Fruit fly (Drosophila melanogaster): Measurements from ENCODE around the gene Tpt.

The Tpt gene

dm6 chr3L:8449800-8450690 lies 45.0 kb upstream of the Tpt start, which contains the start of gene Gug (continued):
- TF ChIP-seq dpn (GFP tag; optimal IDR thresholded peaks at IDR 0.05) (no peak), CG13424 (tag; optimal IDR thresholded peaks at IDR 0.05) (no peak), ara (GFP tag; IDR thresholded peaks at IDR 0.05) (0 out of 2 replicates have a peak, but pooled peaks have one; percentile 40), abd-A (tag; optimal IDR thresholded peaks at IDR 0.05) (peak; percentile 92), amos (GFP tag; IDR thresholded peaks at IDR 0.05; ENCODE audit: partially characterized antibody) (peak; percentile 13), Lim3 (GFP tag; IDR thresholded peaks at IDR 0.05) (no peak), CG3065 (GFP tag; optimal IDR thresholded peaks at IDR 0.05) (no peak), chm (GFP tag; IDR thresholded peaks at IDR 0.05) (peak; percentile 73), sug (tag; optimal IDR thresholded peaks at IDR 0.05) (no peak), cas (GFP tag; IDR thresholded peaks at IDR 0.05) (no peak), ind (GFP tag; optimal IDR thresholded peaks at IDR 0.05) (no peak), CG9609 (GFP tag; optimal IDR thresholded peaks at IDR 0.05) (no peak), HHEX (GFP tag; optimal IDR thresholded peaks at IDR 0.05) (no peak), CG32532 (GFP tag; IDR thresholded peaks at IDR 0.05) (no peak; the same call in 1 of the 2 replicates), Jarid2 (GFP tag; optimal IDR thresholded peaks at IDR 0.05) (peak; percentile 74), Adf1 (GFP tag; IDR thresholded peaks at IDR 0.05) (peak; percentile 62), CG18599 (GFP tag; optimal IDR thresholded peaks at IDR 0.05) (peak; percentile 13), repo (GFP tag; optimal IDR thresholded peaks at IDR 0.05) (peak; percentile 20), vvl (GFP tag; IDR thresholded peaks at IDR 0.05) (peak; percentile 20), sd (tag; optimal IDR thresholded peaks at IDR 0.05) (peak; percentile 31), Lpt (GFP tag; optimal IDR thresholded peaks at IDR 0.05) (no peak), CG8478 (optimal IDR thresholded peaks at IDR 0.05) (peak; percentile 94), kah (GFP tag; optimal IDR thresholded peaks at IDR 0.05) (no peak), Fer1 (GFP tag; optimal IDR thresholded peaks at IDR 0.05) (peak; percentile 62), slp2 (GFP tag; optimal IDR thresholded peaks at IDR 0.05) (no peak), D (optimal IDR thresholded peaks at IDR 0.05) (peak; percentile 76), D (GFP tag; optimal IDR thresholded peaks at IDR 0.05) (no peak), ems (GFP tag; optimal IDR thresholded peaks at IDR 0.05) (no peak), CG18011 (GFP tag; optimal IDR thresholded peaks at IDR 0.05) (peak; percentile 97), Bgb (GFP tag; IDR thresholded peaks at IDR 0.05; ENCODE audit: partially characterized antibody) (peak; percentile 25; the same call in 1 of the 2 replicates), CG16863 (GFP tag; optimal IDR thresholded peaks at IDR 0.05) (no peak), CG3163 (GFP tag; optimal IDR thresholded peaks at IDR 0.05) (peak; percentile 67), schlank (tag; optimal IDR thresholded peaks at IDR 0.05) (no peak), Hsf (GFP tag; optimal IDR thresholded peaks at IDR 0.05) (no peak), BEAF-32 (GFP tag; optimal IDR thresholded peaks at IDR 0.05) (no peak), CG34224 (GFP tag; IDR thresholded peaks at IDR 0.05; ENCODE audit: partially characterized antibody) (peak; percentile 22; the same call in 2 of the 3 replicates), CG9932 (GFP tag; IDR thresholded peaks at IDR 0.05) (peak; percentile 12), CG12769 (tag; optimal IDR thresholded peaks at IDR 0.05) (no peak), Hr51 (GFP tag; optimal IDR thresholded peaks at IDR 0.05) (no peak), CG1233 (GFP tag; optimal IDR thresholded peaks at IDR 0.05) (no peak), phol (tag; optimal IDR thresholded peaks at IDR 0.05) (peak; percentile 98), dati (GFP tag; IDR thresholded peaks at IDR 0.05) (0 out of 2 replicates have a peak, but pooled peaks have one; percentile 25), stc (GFP tag; IDR thresholded peaks at IDR 0.05) (no peak), CG3847 (GFP tag; IDR thresholded peaks at IDR 0.05) (peak; percentile 57), Rfx (GFP tag; IDR thresholded peaks at IDR 0.05) (peak; percentile 27; the same call in 1 of the 2 replicates), CG8765 (GFP tag; IDR thresholded peaks at IDR 0.05) (no peak), bsh (GFP tag; optimal IDR thresholded peaks at IDR 0.05) (peak in 1 of 2 experiments; percentile 99), CG16815 (GFP tag; optimal IDR thresholded peaks at IDR 0.05) (no peak), jing (GFP tag; optimal IDR thresholded peaks at IDR 0.05) (no peak)

Measured in whole organism, embryonic.